Worm (Caenorhabditis elegans) whole organism, early embryonic: Measurements from ENCODE around the gene nhr-19.

Experiments used
- B0310.2 ChIP-seq: sonication (generic microtip); optimal IDR thresholded peaks from 2 replicates; lab custom pipeline; 2016; ENCODE audit warnings: mild to moderate bottlenecking, missing genetic modification characterization, missing compliant biosample characterization
- F13C5.2 ChIP-seq: sonication (generic microtip); optimal IDR thresholded peaks from 2 replicates; lab custom pipeline; 2017; ENCODE audit warnings: mild to moderate bottlenecking, missing genetic modification characterization, inconsistent platforms, missing compliant biosample characterization
- aly-1 ChIP-seq: sonication (generic microtip); optimal IDR thresholded peaks from 2 replicates; lab custom pipeline; 2016; ENCODE audit warnings: missing genetic modification characterization, missing compliant biosample characterization
- ama-1 ChIP-seq: fragments of 150-350 bp; optimal IDR thresholded peaks from 2 replicates; lab custom pipeline; 2014
- ceh-13 ChIP-seq: fragments of 200-800 bp; sonication (Bioruptor generic); optimal IDR thresholded peaks from 2 replicates; lab custom pipeline; 2018; ENCODE audit warnings: mild to moderate bottlenecking, missing genetic modification characterization, missing compliant biosample characterization
- ceh-36 ChIP-seq: sonication (generic microtip); optimal IDR thresholded peaks from 2 replicates; lab custom pipeline; 2016; ENCODE audit warnings: missing genetic modification characterization, inconsistent platforms, missing compliant biosample characterization
- ets-7 ChIP-seq: sonication (generic microtip); optimal IDR thresholded peaks from 2 replicates; lab custom pipeline; 2016; ENCODE audit warnings: missing genotype, missing genetic modification characterization, missing compliant biosample characterization
- flt-1 ChIP-seq: fragments of 200-800 bp; sonication (Bioruptor generic); IDR thresholded peaks from 2 replicates; pipeline ENCODE4 v1.3.6; 2022; ENCODE audit warnings: missing genetic modification characterization, missing compliant biosample characterization
- hmbx-1 ChIP-seq: sonication (generic microtip); optimal IDR thresholded peaks from 2 replicates; lab custom pipeline; 2016; ENCODE audit warnings: mild to moderate bottlenecking, missing genetic modification characterization, missing compliant biosample characterization
- hmg-4 ChIP-seq: fragments of 200-800 bp; sonication (Bioruptor generic); optimal IDR thresholded peaks from 2 replicates; lab custom pipeline; 2018; ENCODE audit warnings: mild to moderate bottlenecking, missing genetic modification characterization, missing compliant biosample characterization
- hnd-1 ChIP-seq: sonication (generic microtip); optimal IDR thresholded peaks from 2 replicates; lab custom pipeline; 2016; ENCODE audit warnings: missing genetic modification characterization, missing compliant biosample characterization
- pes-1 ChIP-seq: fragments of 200-800 bp; sonication (Bioruptor generic); IDR thresholded peaks from 2 replicates; pipeline ENCODE4 v1.3.6; 2022; ENCODE audit warnings: missing genetic modification reagents, missing genetic modification characterization, missing compliant biosample characterization
- scrt-1 ChIP-seq: fragments of 200-800 bp; sonication (Bioruptor generic); IDR thresholded peaks from 2 replicates; pipeline ENCODE4 v1.3.6; 2022; ENCODE audit warnings: missing genetic modification characterization, missing compliant biosample characterization
- sea-1 ChIP-seq: fragments of 200-800 bp; sonication (Bioruptor generic); conservative IDR thresholded peaks from 2 replicates; pipeline ENCODE4 v1.3.6; 2022; ENCODE audit warnings: missing genetic modification characterization, missing compliant biosample characterization
- tbx-11 ChIP-seq: fragments of 200-800 bp; sonication (Bioruptor generic); IDR thresholded peaks from 2 replicates; pipeline ENCODE4 v1.3.6; 2022; ENCODE audit warnings: missing genetic modification characterization, missing compliant biosample characterization
- tbx-37 ChIP-seq: fragments of 200-800 bp; sonication (Bioruptor generic); conservative IDR thresholded peaks from 2 replicates; pipeline ENCODE4 v1.3.6; 2022; ENCODE audit warnings: missing genetic modification reagents, missing genetic modification characterization, missing compliant biosample characterization
- tra-4 ChIP-seq: sonication (generic microtip); optimal IDR thresholded peaks from 2 replicates; lab custom pipeline; 2017; ENCODE audit warnings: missing genetic modification characterization, missing compliant biosample characterization

Gene nhr-19

DNA sequence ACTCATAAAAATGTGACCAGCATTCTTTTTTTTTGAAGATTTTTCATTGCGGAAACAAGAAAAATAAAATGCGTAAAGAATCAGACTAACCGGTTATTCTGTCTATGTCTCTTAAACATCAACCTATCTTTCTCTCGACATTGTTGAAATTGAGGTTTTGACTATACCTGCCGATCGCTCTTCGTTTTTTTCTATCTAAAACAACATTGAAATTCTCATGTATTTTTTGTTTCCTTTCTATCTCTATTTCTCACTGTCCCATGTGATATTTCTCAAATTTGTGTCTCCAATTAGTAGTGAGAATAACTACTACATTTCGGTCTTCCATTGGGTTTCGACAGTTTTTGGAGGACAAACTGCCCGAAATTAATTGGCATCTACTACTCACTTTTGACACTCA, 44.4 kb downstream of the nhr-19 start:
- TF ChIP-seq sea-1 (GFP tag; lab: Robert Waterston, UW) (no peak), aly-1 (tag; lab: Kevin White, UChicago) (no peak), hmbx-1 (no peak), tbx-37 (GFP tag; lab: Robert Waterston, UW) (no peak), ceh-36 (no peak), ama-1 (lab: Kevin White, UChicago) (no peak), ets-7 (tag; lab: Kevin White, UChicago) (no peak), ceh-13 (GFP tag; lab: Kevin White, UChicago) (no peak), scrt-1 (GFP tag; lab: Robert Waterston, UW) (no peak), F13C5.2 (tag; lab: Kevin White, UChicago) (no peak), pes-1 (GFP tag; lab: Robert Waterston, UW) (no peak), B0310.2 (tag; lab: Kevin White, UChicago) (no peak), tbx-11 (GFP tag; lab: Robert Waterston, UW) (no peak), hmg-4 (GFP tag; lab: Kevin White, UChicago) (no peak), tra-4 (no peak), hnd-1 (tag; lab: Kevin White, UChicago) (no peak), flt-1 (GFP tag; lab: Robert Waterston, UW) (no peak)

DNA sequence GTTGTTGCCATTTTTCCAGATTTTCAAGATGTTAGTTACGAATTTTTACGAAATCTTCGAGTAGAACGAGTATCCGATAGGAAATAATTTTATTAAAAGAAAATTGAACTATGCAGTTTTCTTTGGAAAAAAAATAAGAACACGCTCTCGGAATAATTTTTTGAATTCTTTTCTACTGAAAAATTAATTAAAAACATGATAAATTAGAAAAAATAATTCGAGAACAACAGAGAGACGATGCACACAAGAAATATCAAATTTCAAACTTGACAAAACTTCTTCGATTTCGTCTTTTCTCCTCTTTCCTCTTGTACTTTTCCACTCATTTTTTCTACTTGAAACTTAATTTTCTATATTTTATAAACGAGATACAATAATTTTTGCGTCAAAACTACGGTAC, 45.4 kb downstream of the nhr-19 start, which contains the start of gene F35H8.4:
TSS of gene F35H8.4 (minus strand) at position 101 of the 400 bp plus-strand sequence.
- TF ChIP-seq ets-7 (tag; lab: Kevin White, UChicago) (no peak), hmg-4 (GFP tag; lab: Kevin White, UChicago) (no peak), ama-1 (lab: Kevin White, UChicago) (no peak), tbx-37 (GFP tag; lab: Robert Waterston, UW) (no peak), ceh-36 (no peak), tra-4 (no peak), scrt-1 (GFP tag; lab: Robert Waterston, UW) (no peak), hmbx-1 (no peak)

DNA sequence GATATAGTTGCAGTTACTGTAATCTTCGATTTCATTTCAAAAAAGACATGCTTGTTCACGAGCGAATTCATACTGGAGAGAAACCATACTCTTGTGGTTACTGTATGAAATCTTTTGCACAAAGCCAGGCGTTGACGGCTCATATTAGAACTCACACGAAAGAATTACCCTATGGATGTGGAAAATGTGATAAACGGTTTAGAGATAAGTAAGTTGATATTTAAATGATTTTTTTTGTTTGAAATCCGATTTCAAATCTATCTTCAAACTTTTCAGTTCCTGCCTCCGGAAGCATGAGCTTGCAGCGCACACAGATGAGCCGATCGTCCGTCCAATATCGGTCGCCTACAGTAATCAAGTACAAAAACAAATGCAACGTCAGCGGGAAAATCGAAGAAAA, 46.4 kb downstream of the nhr-19 start:
- TF ChIP-seq tbx-11 (GFP tag; lab: Robert Waterston, UW): no peak
- no peak for TF ChIP-seq hmbx-1
- no peak for TF ChIP-seq scrt-1 (GFP tag; lab: Robert Waterston, UW)
- no peak for TF ChIP-seq tra-4

DNA sequence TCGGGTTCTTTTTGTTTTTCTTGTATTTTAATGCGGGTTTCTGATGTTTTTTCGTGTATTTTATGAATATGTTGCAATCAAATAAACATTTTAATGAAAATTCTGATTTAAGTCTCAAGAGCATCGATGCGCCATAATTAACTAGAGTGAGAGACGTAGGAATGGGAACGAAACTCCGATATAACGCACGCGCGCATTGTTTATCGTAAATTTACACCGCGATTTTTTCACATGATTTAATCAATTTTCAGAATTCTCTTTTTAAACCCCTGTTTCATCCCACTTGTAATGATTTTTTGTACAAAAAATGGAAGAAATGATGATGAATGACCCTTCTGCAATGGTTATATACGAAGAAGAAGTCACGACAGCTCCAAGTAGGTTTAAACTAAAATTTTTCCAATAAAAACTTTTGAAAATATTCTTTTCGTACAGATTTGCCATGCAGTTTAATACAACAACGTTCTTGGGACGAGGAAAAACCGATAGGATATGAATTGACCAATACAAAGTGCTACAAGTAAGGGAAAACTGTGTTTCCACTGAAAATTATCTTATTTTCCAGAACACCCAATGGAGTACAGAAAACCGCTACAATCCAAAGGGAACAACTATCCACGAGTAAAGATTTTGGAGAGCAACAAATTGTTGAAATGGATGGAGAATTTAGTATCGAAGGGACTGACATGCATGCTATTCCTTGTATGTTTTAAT, 47.7 kb downstream of the nhr-19 start, which contains the start of gene zfp-2:
TSS of gene zfp-2 (plus strand) at position 214 of the 714 bp plus-strand sequence.
- TF ChIP-seq flt-1 (GFP tag; lab: Robert Waterston, UW) (no peak), hmg-4 (GFP tag; lab: Kevin White, UChicago) (no peak), ama-1 (lab: Kevin White, UChicago) (no peak), F13C5.2 (tag; lab: Kevin White, UChicago) (peak; percentile 8)

DNA sequence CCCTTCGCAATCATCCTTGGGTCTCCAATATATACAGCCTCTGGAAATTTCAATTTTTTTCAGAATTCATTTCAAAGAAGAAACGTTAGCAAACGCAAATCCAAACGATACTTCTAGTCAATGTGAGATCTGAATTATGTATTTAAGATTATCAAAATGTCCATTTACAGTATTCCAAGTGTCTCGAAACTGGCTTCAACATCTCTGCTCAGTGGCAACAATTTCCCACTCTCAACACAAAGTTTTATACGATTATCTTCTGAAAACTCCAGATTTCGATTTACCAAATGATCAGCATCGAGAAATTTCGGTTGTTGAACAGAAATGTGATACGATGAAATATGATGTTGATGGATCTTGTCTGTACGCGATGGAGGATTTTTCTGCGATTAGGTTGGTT, 48.7 kb downstream of the nhr-19 start:
- TF ChIP-seq B0310.2 (tag; lab: Kevin White, UChicago): no peak
- no peak for TF ChIP-seq scrt-1 (GFP tag; lab: Robert Waterston, UW)
- no peak for TF ChIP-seq aly-1 (tag; lab: Kevin White, UChicago)
- TF ChIP-seq F13C5.2 (tag; lab: Kevin White, UChicago): no peak
- no peak for TF ChIP-seq ets-7 (tag; lab: Kevin White, UChicago)
- TF ChIP-seq hnd-1 (tag; lab: Kevin White, UChicago): no peak
- no peak for TF ChIP-seq ceh-13 (GFP tag; lab: Kevin White, UChicago)
- no peak for TF ChIP-seq hmbx-1
- TF ChIP-seq tbx-37 (GFP tag; lab: Robert Waterston, UW): no peak
- no peak for TF ChIP-seq ceh-36
- no peak for TF ChIP-seq hmg-4 (GFP tag; lab: Kevin White, UChicago)
- TF ChIP-seq pes-1 (GFP tag; lab: Robert Waterston, UW): no peak
- TF ChIP-seq flt-1 (GFP tag; lab: Robert Waterston, UW): no peak
- TF ChIP-seq sea-1 (GFP tag; lab: Robert Waterston, UW): no peak
- TF ChIP-seq tbx-11 (GFP tag; lab: Robert Waterston, UW): no peak

DNA sequence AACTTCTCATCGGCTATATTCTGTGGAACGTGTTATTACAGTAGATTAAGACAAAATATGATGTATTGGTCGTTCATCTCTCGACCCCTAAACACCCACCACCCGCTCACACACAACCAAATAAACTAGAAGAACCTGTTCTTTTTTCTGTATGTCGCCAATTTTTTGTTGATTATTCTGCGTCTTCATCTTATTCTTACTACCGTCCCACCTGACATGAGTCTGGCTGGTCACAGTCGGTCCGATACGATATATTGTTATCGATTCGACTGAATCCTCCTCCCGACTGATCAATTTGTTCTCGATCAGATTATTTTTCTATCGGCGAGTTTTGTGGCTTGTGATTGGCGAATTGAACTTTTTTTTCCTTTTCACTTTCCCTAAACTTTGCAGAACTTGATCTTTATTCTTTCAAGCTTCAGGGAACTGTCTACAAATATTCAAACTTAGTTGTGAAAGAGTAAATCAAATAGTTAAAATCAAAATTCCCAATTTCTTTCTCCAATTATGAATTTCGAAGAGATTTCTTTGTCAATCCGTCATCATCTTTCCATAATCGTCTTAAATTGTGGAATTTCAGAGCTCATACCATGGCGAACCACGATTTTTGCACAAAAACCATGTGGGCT, 50.3 kb downstream of the nhr-19 start, which contains the start of gene F35H8.2:
TSS of gene F35H8.2 (plus strand) at position 579 of the 629 bp plus-strand sequence.
- no peak for TF ChIP-seq ceh-13 (GFP tag; lab: Kevin White, UChicago)
- TF ChIP-seq scrt-1 (GFP tag; lab: Robert Waterston, UW): no peak
- TF ChIP-seq ets-7 (tag; lab: Kevin White, UChicago): no peak
- no peak for TF ChIP-seq B0310.2 (tag; lab: Kevin White, UChicago)
- no peak for TF ChIP-seq ama-1 (lab: Kevin White, UChicago)
- TF ChIP-seq tra-4: no peak
- TF ChIP-seq hmbx-1: no peak
- TF ChIP-seq ceh-36: no peak
- no peak for TF ChIP-seq pes-1 (GFP tag; lab: Robert Waterston, UW)
- no peak for TF ChIP-seq hnd-1 (tag; lab: Kevin White, UChicago)

DNA sequence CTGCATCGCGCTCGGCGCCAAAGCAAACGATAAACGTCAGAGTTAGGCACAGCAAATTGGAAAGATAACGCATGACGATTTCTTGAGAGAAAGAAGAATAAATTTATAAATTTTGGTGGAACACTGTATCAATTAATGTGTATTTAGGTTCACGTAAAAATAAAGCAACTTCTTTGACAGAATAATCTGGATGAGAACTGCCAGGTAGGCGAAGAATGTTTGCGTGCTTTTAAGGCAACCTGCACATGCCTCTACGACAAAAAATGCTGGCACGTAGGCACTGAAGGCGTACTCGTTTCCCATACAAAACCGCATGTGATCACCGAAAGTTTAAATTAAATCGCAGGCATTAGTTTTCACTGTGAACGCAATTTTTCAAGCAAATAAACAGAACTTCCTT, 52.1 kb downstream of the nhr-19 start, which contains the start of gene F35H8.1:
TSS of gene F35H8.1 (minus strand) at position 101 of the 400 bp plus-strand sequence.
- TF ChIP-seq hnd-1 (tag; lab: Kevin White, UChicago): no peak
- TF ChIP-seq hmbx-1: no peak
